Worm (Caenorhabditis elegans): ENCODE measurements around the gene Y38H6C.21.
"Not testable (repeated sequence)": the region's sequence is repeated elsewhere in the genome, so short reads cannot be mapped to it uniquely, and the experiment has no call there.

- TF ChIP-seq nhr-76 (tag; optimal IDR thresholded peaks at IDR 0.05); tbx-8 (GFP tag; optimal IDR thresholded peaks at IDR 0.05); snpc-4 (tag; optimal IDR thresholded peaks at IDR 0.05); mab-5 (tag; optimal IDR thresholded peaks at IDR 0.05); nhr-28 (tag; optimal IDR thresholded peaks at IDR 0.05); elt-1 (tag; optimal IDR thresholded peaks at IDR 0.05; ENCODE audit: borderline replicate concordance, insufficient read depth); pha-4 (tag; optimal IDR thresholded peaks at IDR 0.05); unc-39 (tag; optimal IDR thresholded peaks at IDR 0.05); nhr-237 (tag; optimal IDR thresholded peaks at IDR 0.05); blmp-1 (tag; optimal IDR thresholded peaks at IDR 0.05): not testable (repeated sequence)
These were observed 41.4 kb downstream of the Y38H6C.21 start, which contains the start of gene Y38H6C.8 for ce11 chrV:20513661-20514060.
